Worm (Caenorhabditis elegans) whole organism, L3 larva: ENCODE measurements around the gene rnh-2.

Experiments
- ZK546.5 ChIP-seq: sonication (generic microtip); optimal IDR thresholded peaks from 2 replicates; lab custom pipeline; 2017; ENCODE audit warnings: missing biosample characterization, missing genetic modification characterization
- ama-1 ChIP-seq: fragments of 150-350 bp; optimal IDR thresholded peaks from 2 replicates; lab custom pipeline; 2018
- ceh-16 ChIP-seq: sonication (generic microtip); optimal IDR thresholded peaks from 2 replicates; lab custom pipeline; 2017; ENCODE audit warnings: missing biosample characterization, missing genetic modification characterization
- ceh-28 ChIP-seq: fragments of 150-350 bp; optimal IDR thresholded peaks from 2 replicates; lab custom pipeline; 2014; ENCODE audit warnings: missing biosample characterization, missing genetic modification reagents, missing genetic modification characterization
- ceh-82 ChIP-seq: fragments of 150-350 bp; optimal IDR thresholded peaks from 2 replicates; lab custom pipeline; 2014; ENCODE audit warnings: missing biosample characterization, missing genetic modification characterization
- ceh-9 ChIP-seq: sonication (generic microtip); optimal IDR thresholded peaks from 2 replicates; lab custom pipeline; 2018; ENCODE audit warnings: missing biosample characterization, missing genetic modification characterization
- daf-12 ChIP-seq: fragments of 150-350 bp; optimal IDR thresholded peaks from 2 replicates; lab custom pipeline; 2014; ENCODE audit warnings: missing biosample characterization, missing genetic modification reagents, missing genetic modification characterization
- egl-27 ChIP-seq: sonication (generic microtip); optimal IDR thresholded peaks from 4 replicates; lab custom pipeline; 2017; ENCODE audit warnings: missing biosample characterization, missing genetic modification reagents, missing genetic modification characterization
- egl-5 ChIP-seq: fragments of 150-350 bp; optimal IDR thresholded peaks from 2 replicates; lab custom pipeline; 2017; ENCODE audit warnings: missing biosample characterization, missing genetic modification reagents, missing genetic modification characterization, inconsistent platforms
- elt-1 ChIP-seq: fragments of 150-350 bp; optimal IDR thresholded peaks from 2 replicates; lab custom pipeline; 2014; ENCODE audit warnings: missing biosample characterization, missing genetic modification characterization
- elt-3 ChIP-seq, 3 experiments: fragments of 150-350 bp in 1 of 3; sonication (generic microtip) in 2 of 3; optimal IDR thresholded peaks; 2 replicates in 2 of 3; 4 replicates in 1 of 3; lab custom pipeline; 2014 to 2017; ENCODE audit warnings: missing biosample characterization in 3 of 3, missing genetic modification characterization in 3 of 3
- fkh-10 ChIP-seq: sonication (generic microtip); optimal IDR thresholded peaks from 2 replicates; lab custom pipeline; 2017; ENCODE audit warnings: missing biosample characterization, missing genetic modification reagents, missing genetic modification characterization
- fkh-2 ChIP-seq: fragments of 150-350 bp; optimal IDR thresholded peaks from 2 replicates; lab custom pipeline; 2014; ENCODE audit warnings: missing biosample characterization, missing genetic modification reagents, missing genetic modification characterization
- hmg-11 ChIP-seq: sonication (generic microtip); optimal IDR thresholded peaks from 2 replicates; lab custom pipeline; 2016; ENCODE audit warnings: missing genetic modification characterization, missing compliant biosample characterization
- jun-1 ChIP-seq: fragments of 150-350 bp; optimal IDR thresholded peaks from 2 replicates; lab custom pipeline; 2014; ENCODE audit warnings: missing biosample characterization, missing genetic modification reagents, missing genetic modification characterization
- lin-15B ChIP-seq: fragments of 150-350 bp; optimal IDR thresholded peaks from 2 replicates; lab custom pipeline; 2014; ENCODE audit warnings: missing biosample characterization, missing genetic modification characterization
- lin-39 ChIP-seq: fragments of 150-350 bp; optimal IDR thresholded peaks from 2 replicates; lab custom pipeline; 2018; ENCODE audit warnings: missing biosample characterization, missing genetic modification reagents, missing genetic modification characterization
- mdl-1 ChIP-seq: fragments of 150-350 bp; optimal IDR thresholded peaks from 2 replicates; lab custom pipeline; 2014; ENCODE audit warnings: missing biosample characterization, missing genetic modification characterization
- mml-1 ChIP-seq: fragments of 150-350 bp; sonication (generic microtip); optimal IDR thresholded peaks from 3 replicates; lab custom pipeline; 2014; ENCODE audit warnings: missing biosample characterization, missing genetic modification characterization
- nfya-1 ChIP-seq: sonication (generic microtip); optimal IDR thresholded peaks from 2 replicates; lab custom pipeline; 2017; ENCODE audit warnings: missing genetic modification characterization, mild to moderate bottlenecking, missing compliant biosample characterization, antibody characterized with exemption, moderate library complexity; ENCODE audit not compliant: insufficient read depth
- nhr-11 ChIP-seq: fragments of 150-350 bp; optimal IDR thresholded peaks from 2 replicates; lab custom pipeline; 2014; ENCODE audit warnings: missing biosample characterization, missing genetic modification characterization
- nhr-12 ChIP-seq: fragments of 150-350 bp; optimal IDR thresholded peaks from 2 replicates; lab custom pipeline; 2014; ENCODE audit warnings: missing biosample characterization, missing genetic modification characterization
- nhr-23 ChIP-seq: fragments of 150-350 bp; optimal IDR thresholded peaks from 2 replicates; lab custom pipeline; 2014; ENCODE audit warnings: missing biosample characterization, missing genetic modification reagents, missing genetic modification characterization
- nhr-25 ChIP-seq: sonication (generic microtip); optimal IDR thresholded peaks from 2 replicates; lab custom pipeline; 2017; ENCODE audit warnings: missing biosample characterization, missing genetic modification characterization
- nhr-43 ChIP-seq: sonication (generic microtip); optimal IDR thresholded peaks from 2 replicates; lab custom pipeline; 2016; ENCODE audit warnings: mild to moderate bottlenecking, missing genetic modification characterization, missing compliant biosample characterization; ENCODE audit not compliant: poor library complexity, severe bottlenecking
- nhr-67 ChIP-seq: fragments of 150-350 bp; optimal IDR thresholded peaks from 2 replicates; lab custom pipeline; 2014; ENCODE audit warnings: missing biosample characterization, missing genetic modification characterization
- nhr-76 ChIP-seq: fragments of 150-350 bp; sonication (generic microtip); optimal IDR thresholded peaks from 5 replicates; lab custom pipeline; 2014; ENCODE audit warnings: missing biosample characterization, missing genetic modification characterization
- nhr-77 ChIP-seq: fragments of 150-350 bp; optimal IDR thresholded peaks from 2 replicates; lab custom pipeline; 2014; ENCODE audit warnings: missing biosample characterization, missing genetic modification characterization
- pha-4 ChIP-seq: fragments of 150-350 bp; optimal IDR thresholded peaks from 2 replicates; lab custom pipeline; 2014; ENCODE audit warnings: missing biosample characterization, missing genetic modification reagents, missing genetic modification characterization
- pqm-1 ChIP-seq: fragments of 150-350 bp; optimal IDR thresholded peaks from 2 replicates; lab custom pipeline; 2017; ENCODE audit warnings: missing biosample characterization, missing genetic modification characterization, inconsistent platforms
- sea-2 ChIP-seq: fragments of 150-350 bp; sonication (generic microtip); optimal IDR thresholded peaks from 4 replicates; lab custom pipeline; 2014; ENCODE audit warnings: missing biosample characterization, missing genetic modification reagents, missing genetic modification characterization
- skn-1 ChIP-seq: fragments of 150-350 bp; optimal IDR thresholded peaks from 2 replicates; lab custom pipeline; 2014; ENCODE audit warnings: missing biosample characterization, missing genetic modification characterization
- snpc-4 ChIP-seq: fragments of 150-350 bp; optimal IDR thresholded peaks from 2 replicates; lab custom pipeline; 2014; ENCODE audit warnings: missing biosample characterization, missing genetic modification characterization
- tbx-2 ChIP-seq: sonication (generic microtip); optimal IDR thresholded peaks from 2 replicates; lab custom pipeline; 2016; ENCODE audit warnings: mild to moderate bottlenecking, missing genetic modification characterization, missing compliant biosample characterization
- unc-39 ChIP-seq: sonication (generic microtip); optimal IDR thresholded peaks from 4 replicates; lab custom pipeline; 2017; ENCODE audit warnings: missing biosample characterization, missing genetic modification characterization
- unc-62 ChIP-seq: fragments of 150-350 bp; sonication (generic microtip); optimal IDR thresholded peaks from 4 replicates; lab custom pipeline; 2014; ENCODE audit warnings: missing biosample characterization, missing genetic modification reagents, missing genetic modification characterization
- zag-1 ChIP-seq: fragments of 150-350 bp; optimal IDR thresholded peaks from 2 replicates; lab custom pipeline; 2014; ENCODE audit warnings: missing biosample characterization, missing genetic modification characterization
- ztf-11 ChIP-seq: fragments of 150-350 bp; optimal IDR thresholded peaks from 2 replicates; lab custom pipeline; 2014; ENCODE audit warnings: missing biosample characterization, missing genetic modification characterization

The rnh-2 gene

ce11 chrII:8471139-8471538 lies 45.8 kb upstream of the rnh-2 start, which contains the start of gene M05D6.8:
M05D6.8 (minus strand) TSS chrII:8471239.
- no peak for TF ChIP-seq lin-15B (tag; lab: Kevin White, UChicago)
- no peak for TF ChIP-seq nfya-1 (tag; lab: Kevin White, UChicago)
- TF ChIP-seq daf-12 (tag; lab: Kevin White, UChicago), result no peak
- no peak for TF ChIP-seq unc-62 (GFP tag; lab: Kevin White, UChicago)
- TF ChIP-seq nhr-23 (tag; lab: Kevin White, UChicago), result no peak
- no peak for TF ChIP-seq unc-39 (tag; lab: Kevin White, UChicago)
- TF ChIP-seq nhr-67 (tag; lab: Kevin White, UChicago), result no peak
- TF ChIP-seq zag-1 (tag; lab: Kevin White, UChicago), result no peak
- no peak for TF ChIP-seq ceh-82
- TF ChIP-seq mdl-1 (tag; lab: Kevin White, UChicago), result no peak
- TF ChIP-seq nhr-76 (tag; lab: Kevin White, UChicago), result no peak
- TF ChIP-seq nhr-43 (tag; lab: Kevin White, UChicago), result no peak
- TF ChIP-seq ceh-9 (tag; lab: Kevin White, UChicago), result no peak
- TF ChIP-seq pha-4, result no peak
- TF ChIP-seq fkh-10 (GFP tag; lab: Kevin White, UChicago), result no peak
- TF ChIP-seq nhr-77, result no peak
- TF ChIP-seq tbx-2 (tag; lab: Kevin White, UChicago), result no peak

- TF ChIP-seq nhr-25 (tag; lab: Kevin White, UChicago), result no peak
- TF ChIP-seq zag-1 (tag; lab: Kevin White, UChicago), result no peak
- no peak for TF ChIP-seq sea-2 (GFP tag; lab: Kevin White, UChicago)
- no peak for TF ChIP-seq lin-39 (tag; lab: Kevin White, UChicago)
- no peak for TF ChIP-seq nhr-11 (tag; lab: Kevin White, UChicago)
- TF ChIP-seq fkh-2 (tag; lab: Kevin White, UChicago), result no peak
- TF ChIP-seq elt-3 (tag; optimal IDR thresholded peaks at IDR 0.05; lab: Kevin White, UChicago), result no peak
- TF ChIP-seq hmg-11 (tag; lab: Kevin White, UChicago), result no peak
- TF ChIP-seq ztf-11, result no peak
- no peak for TF ChIP-seq mml-1 (tag; lab: Kevin White, UChicago)
- no peak for TF ChIP-seq ceh-28 (tag; lab: Kevin White, UChicago)
- TF ChIP-seq ceh-82, result no peak
- no peak for TF ChIP-seq nhr-12 (tag; lab: Kevin White, UChicago)
- no peak for TF ChIP-seq ceh-16
- TF ChIP-seq jun-1 (tag; lab: Kevin White, UChicago), result no peak
- no peak for TF ChIP-seq snpc-4 (tag; lab: Kevin White, UChicago)
Measured at ce11 chrII:8472916-8473315, 44.0 kb upstream of the rnh-2 start.

ce11 chrII:8475306-8475822 lies 41.6 kb upstream of the rnh-2 start, which contains the start of the genes M05D6.1 and M05D6.3:
M05D6.1 (minus strand) TSS chrII:8475406.
M05D6.3 (plus strand) TSS chrII:8475772.
- no peak for TF ChIP-seq pqm-1
- no peak for TF ChIP-seq egl-5
- no peak for TF ChIP-seq mdl-1 (tag; lab: Kevin White, UChicago)
- no peak for TF ChIP-seq nhr-11 (tag; lab: Kevin White, UChicago)
- TF ChIP-seq ZK546.5 (tag; lab: Kevin White, UChicago), result no peak
- no peak for TF ChIP-seq snpc-4 (tag; lab: Kevin White, UChicago)
- TF ChIP-seq egl-27 (tag; lab: Kevin White, UChicago), result no peak
- TF ChIP-seq nhr-43 (tag; lab: Kevin White, UChicago), result no peak
- no peak for TF ChIP-seq nfya-1 (tag; lab: Kevin White, UChicago)
- TF ChIP-seq skn-1 (tag; lab: Kevin White, UChicago), result no peak
- TF ChIP-seq unc-39 (tag; lab: Kevin White, UChicago), result no peak
- no peak for TF ChIP-seq tbx-2 (tag; lab: Kevin White, UChicago)
- no peak for TF ChIP-seq ama-1 (lab: Kevin White, UChicago)
- TF ChIP-seq elt-1 (tag; lab: Kevin White, UChicago), result no peak
- TF ChIP-seq nhr-12 (tag; lab: Kevin White, UChicago), result no peak
- TF ChIP-seq unc-62 (GFP tag; lab: Kevin White, UChicago), result no peak
- TF ChIP-seq hmg-11 (tag; lab: Kevin White, UChicago), result no peak
